Worm (Caenorhabditis elegans) whole organism, L4 larva: ENCODE measurements around the gene R52.5.

Experiments
- ZK546.5 ChIP-seq, 2 experiments: sonication (generic microtip); optimal IDR thresholded peaks; 2 replicates each; lab custom pipeline; 2017; ENCODE audit warnings: missing biosample characterization in 2 of 2, missing genetic modification characterization in 2 of 2
- ceh-62 ChIP-seq: sonication (generic microtip); optimal IDR thresholded peaks from 2 replicates; lab custom pipeline; 2017; ENCODE audit warnings: missing biosample characterization, missing genetic modification characterization
- ceh-82 ChIP-seq: sonication (generic microtip); optimal IDR thresholded peaks from 2 replicates; lab custom pipeline; 2017; ENCODE audit warnings: missing biosample characterization, missing genetic modification characterization
- daf-12 ChIP-seq: fragments of 150-350 bp; optimal IDR thresholded peaks from 2 replicates; lab custom pipeline; 2014; ENCODE audit warnings: missing biosample characterization, missing genetic modification reagents, missing genetic modification characterization
- nhr-111 ChIP-seq: fragments of 200-800 bp; sonication (Bioruptor generic); optimal IDR thresholded peaks from 2 replicates; lab custom pipeline; 2018; ENCODE audit warnings: mild to moderate bottlenecking, missing genetic modification characterization, missing compliant biosample characterization
- nhr-237 ChIP-seq: sonication (generic microtip); optimal IDR thresholded peaks from 2 replicates; lab custom pipeline; 2017; ENCODE audit warnings: missing biosample characterization, missing genetic modification characterization
- skn-1 ChIP-seq: fragments of 150-350 bp; optimal IDR thresholded peaks from 2 replicates; lab custom pipeline; 2014; ENCODE audit warnings: missing biosample characterization, missing genetic modification characterization
- ztf-11 ChIP-seq: fragments of 150-350 bp; optimal IDR thresholded peaks from 2 replicates; lab custom pipeline; 2014; ENCODE audit warnings: missing biosample characterization, missing genetic modification characterization

ce11 chrII:2150485-2150985 lies 40.7 kb upstream of the R52.5 start, which contains the start of the genes C40A11.7 and C40A11.8:
- TF ChIP-seq ceh-82 (tag; lab: Kevin White, UChicago) (no peak), nhr-111 (GFP tag; lab: Kevin White, UChicago) (no peak), nhr-237 (tag; lab: Kevin White, UChicago) (no peak), daf-12 (tag; lab: Kevin White, UChicago) (no peak), ceh-62 (tag; lab: Kevin White, UChicago) (no peak), ZK546.5 (tag; optimal IDR thresholded peaks at IDR 0.05; lab: Kevin White, UChicago) (no peak), ztf-11 (no peak), skn-1 (tag; lab: Kevin White, UChicago) (no peak)
